Worm (Caenorhabditis elegans): ENCODE measurements around the gene AH10.2.
A peak's percentile ranks its signal among the peaks of the same experiment; 100 is the strongest.

The AH10.2 gene

ce11 chrV:14147114-14147513 is 9.5 kb upstream of the AH10.2 start:
- TF ChIP-seq pha-4 (tag; optimal IDR thresholded peaks at IDR 0.05) = no peak

ce11 chrV:14149125-14149524 is 7.4 kb upstream of the AH10.2 start:
- TF ChIP-seq unc-39 (tag; optimal IDR thresholded peaks at IDR 0.05) (no peak), ham-2 (GFP tag; optimal IDR thresholded peaks at IDR 0.05) (no peak), flh-1 (GFP tag; optimal IDR thresholded peaks at IDR 0.05) (no peak), unc-120 (tag; optimal IDR thresholded peaks at IDR 0.05; ENCODE audit: poor library complexity, severe bottlenecking) (no peak), pha-4 (tag; optimal IDR thresholded peaks at IDR 0.05) (no peak), cnd-1 (tag; optimal IDR thresholded peaks at IDR 0.05) (no peak), sem-2 (GFP tag; optimal IDR thresholded peaks at IDR 0.05) (no peak), nhr-2 (tag; optimal IDR thresholded peaks at IDR 0.05) (no peak), mep-1 (tag; optimal IDR thresholded peaks at IDR 0.05) (no peak), blmp-1 (tag; optimal IDR thresholded peaks at IDR 0.05) (no peak), nhr-237 (tag; optimal IDR thresholded peaks at IDR 0.05) (no peak), mab-5 (tag; optimal IDR thresholded peaks at IDR 0.05) (no peak), unc-62 (GFP tag; optimal IDR thresholded peaks at IDR 0.05) (no peak), drap-1 (GFP tag; optimal IDR thresholded peaks at IDR 0.05) (no peak), bed-3 (GFP tag; optimal IDR thresholded peaks at IDR 0.05) (no peak), ceh-43 (GFP tag; optimal IDR thresholded peaks at IDR 0.05) (no peak)

ce11 chrV:14150966-14151365 is 5.6 kb upstream of the AH10.2 start:
- TF ChIP-seq blmp-1 (tag; optimal IDR thresholded peaks at IDR 0.05) = no peak
- TF ChIP-seq ztf-11 (tag; optimal IDR thresholded peaks at IDR 0.05) = no peak
- no peak for TF ChIP-seq M03D4.4 (tag; optimal IDR thresholded peaks at IDR 0.05)
- no peak for TF ChIP-seq nhr-12 (tag; optimal IDR thresholded peaks at IDR 0.05)
- TF ChIP-seq ces-1 (GFP tag; optimal IDR thresholded peaks at IDR 0.05) = no peak

ce11 chrV:14153615-14154014 is 3.0 kb upstream of the AH10.2 start:
- TF ChIP-seq elt-3 (tag; optimal IDR thresholded peaks at IDR 0.05) = no peak
- TF ChIP-seq hlh-1 (tag; optimal IDR thresholded peaks at IDR 0.05) = peak; percentile 99
- peak; percentile 67 for TF ChIP-seq unc-62 (GFP tag; optimal IDR thresholded peaks at IDR 0.05)
- TF ChIP-seq nhr-12 (tag; optimal IDR thresholded peaks at IDR 0.05) = no peak
- no peak for TF ChIP-seq ces-1 (GFP tag; optimal IDR thresholded peaks at IDR 0.05)
- TF ChIP-seq unc-120 (tag; optimal IDR thresholded peaks at IDR 0.05; ENCODE audit: poor library complexity, severe bottlenecking) = peak; percentile 91

ce11 chrV:14160698-14161097 is 4.1 kb downstream of the AH10.2 start, which contains the start of gene cest-1.2:
TSS of gene cest-1.2 (minus strand) at chrV:14160862.
- TF ChIP-seq hlh-1 (tag; optimal IDR thresholded peaks at IDR 0.05) (no peak), nhr-237 (tag; optimal IDR thresholded peaks at IDR 0.05) (no peak), mep-1 (tag; optimal IDR thresholded peaks at IDR 0.05) (no peak), pha-4 (tag; optimal IDR thresholded peaks at IDR 0.05) (no peak), nhr-12 (tag; optimal IDR thresholded peaks at IDR 0.05) (no peak), zip-8 (tag; optimal IDR thresholded peaks at IDR 0.05) (no peak), ceh-83 (GFP tag; optimal IDR thresholded peaks at IDR 0.05) (no peak), lin-13 (tag; optimal IDR thresholded peaks at IDR 0.05) (no peak), elt-1 (tag; optimal IDR thresholded peaks at IDR 0.05; ENCODE audit: borderline replicate concordance, insufficient read depth) (no peak), drap-1 (GFP tag; optimal IDR thresholded peaks at IDR 0.05) (no peak), cnd-1 (tag; optimal IDR thresholded peaks at IDR 0.05) (no peak), ztf-11 (tag; optimal IDR thresholded peaks at IDR 0.05) (no peak), snpc-4 (tag; optimal IDR thresholded peaks at IDR 0.05) (no peak)

- TF ChIP-seq ham-2 (GFP tag; optimal IDR thresholded peaks at IDR 0.05) = no peak
- TF ChIP-seq mab-5 (tag; optimal IDR thresholded peaks at IDR 0.05) = no peak
- TF ChIP-seq lsy-2 (tag; optimal IDR thresholded peaks at IDR 0.05) = no peak
- TF ChIP-seq zip-8 (tag; optimal IDR thresholded peaks at IDR 0.05) = no peak
- no peak for TF ChIP-seq cnd-1 (tag; optimal IDR thresholded peaks at IDR 0.05)
- TF ChIP-seq flh-1 (GFP tag; optimal IDR thresholded peaks at IDR 0.05) = no peak
- TF ChIP-seq bed-3 (GFP tag; optimal IDR thresholded peaks at IDR 0.05) = no peak
- no peak for TF ChIP-seq hlh-1 (tag; optimal IDR thresholded peaks at IDR 0.05)
- no peak for TF ChIP-seq ceh-83 (GFP tag; optimal IDR thresholded peaks at IDR 0.05)
- TF ChIP-seq blmp-1 (tag; optimal IDR thresholded peaks at IDR 0.05) = no peak
- TF ChIP-seq sem-2 (GFP tag; optimal IDR thresholded peaks at IDR 0.05) = no peak
- TF ChIP-seq elt-3 (tag; optimal IDR thresholded peaks at IDR 0.05) = no peak
- TF ChIP-seq mls-2 (tag; optimal IDR thresholded peaks at IDR 0.05) = no peak
- TF ChIP-seq tbx-8 (GFP tag; optimal IDR thresholded peaks at IDR 0.05) = no peak
- TF ChIP-seq M03D4.4 (tag; optimal IDR thresholded peaks at IDR 0.05) = no peak
- no peak for TF ChIP-seq lin-32 (GFP tag; optimal IDR thresholded peaks at IDR 0.05)
- TF ChIP-seq mep-1 (tag; optimal IDR thresholded peaks at IDR 0.05) = no peak
- TF ChIP-seq pha-4 (tag; optimal IDR thresholded peaks at IDR 0.05) = no peak
Observed at ce11 chrV:14162959-14163548, 6.5 kb downstream of the AH10.2 start, which contains the start of gene srd-26. TSS of gene srd-26 (minus strand) at chrV:14163009.

All from whole organism, mixed stage, embryonic.